Fruit fly (Drosophila melanogaster) whole organism, embryonic: Measurements from ENCODE around the gene CG31549.

Source experiments
- CG10147 ChIP-seq: fragments of 200-800 bp; sonication (Bioruptor generic); optimal IDR thresholded peaks from 2 replicates; lab custom pipeline; 2019; ENCODE audit warnings: missing biosample characterization, mild to moderate bottlenecking, missing genetic modification characterization, moderate library complexity
- CG10209 ChIP-seq: fragments of 200-800 bp; sonication (Bioruptor generic); optimal IDR thresholded peaks from 3 replicates; lab custom pipeline; 2017; ENCODE audit warnings: missing biosample characterization, mild to moderate bottlenecking, missing genetic modification characterization, missing genetic modification reagents
- CG10543 ChIP-seq: fragments of 200-800 bp; sonication (Bioruptor generic); optimal IDR thresholded peaks from 3 replicates; lab custom pipeline; 2017; ENCODE audit warnings: missing biosample characterization, mild to moderate bottlenecking, missing genetic modification characterization, moderate library complexity
- CG11398 ChIP-seq: fragments of 200-800 bp; sonication (Bioruptor generic); optimal IDR thresholded peaks from 2 replicates; lab custom pipeline; 2016; ENCODE audit warnings: missing biosample characterization, missing genetic modification characterization
- CG11723 ChIP-seq: fragments of 200-800 bp; sonication (Bioruptor generic); optimal IDR thresholded peaks from 2 replicates; lab custom pipeline; 2017; ENCODE audit warnings: missing biosample characterization, mild to moderate bottlenecking, missing genetic modification characterization
- CG12236 ChIP-seq: fragments of 200-800 bp; sonication (Bioruptor generic); optimal IDR thresholded peaks from 2 replicates; lab custom pipeline; 2016; ENCODE audit warnings: missing biosample characterization, missing genetic modification characterization
- CG12942 ChIP-seq: fragments of 200-800 bp; sonication (Bioruptor generic); optimal IDR thresholded peaks from 3 replicates; lab custom pipeline; 2016; ENCODE audit warnings: missing biosample characterization, missing genetic modification characterization
- CG14965 ChIP-seq: fragments of 200-800 bp; sonication (Bioruptor generic); optimal IDR thresholded peaks from 2 replicates; lab custom pipeline; 2016; ENCODE audit warnings: missing biosample characterization, missing genetic modification characterization, borderline replicate concordance
- CG16815 ChIP-seq: fragments of 200-800 bp; sonication (Bioruptor generic); optimal IDR thresholded peaks from 3 replicates; lab custom pipeline; 2017; ENCODE audit warnings: missing biosample characterization, mild to moderate bottlenecking, missing genetic modification characterization
- CG17802 ChIP-seq: fragments of 200-800 bp; sonication (Bioruptor generic); optimal IDR thresholded peaks from 2 replicates; lab custom pipeline; 2018; ENCODE audit warnings: missing biosample characterization, mild to moderate bottlenecking, missing genetic modification characterization, moderate library complexity
- CG2678 ChIP-seq: fragments of 200-800 bp; sonication (Bioruptor generic); optimal IDR thresholded peaks from 3 replicates; lab custom pipeline; 2019; ENCODE audit warnings: missing biosample characterization, mild to moderate bottlenecking, missing genetic modification characterization, moderate library complexity
- CG2712 ChIP-seq: fragments of 200-800 bp; optimal IDR thresholded peaks from 3 replicates; lab custom pipeline; 2019; ENCODE audit warnings: missing biosample characterization, mild to moderate bottlenecking, missing genetic modification characterization, moderate library complexity
- CG32532 ChIP-seq: fragments of 200-800 bp; sonication (Bioruptor generic); IDR thresholded peaks from 2 replicates; pipeline ENCODE4 v1.3.6; 2022; ENCODE audit warnings: missing biosample characterization, missing genetic modification characterization
- CG4282 ChIP-seq: fragments of 200-800 bp; sonication (Bioruptor generic); optimal IDR thresholded peaks from 2 replicates; lab custom pipeline; 2016; ENCODE audit warnings: missing biosample characterization, missing genetic modification characterization
- CG4328 ChIP-seq: fragments of 200-800 bp; sonication (Bioruptor generic); optimal IDR thresholded peaks from 3 replicates; lab custom pipeline; 2017; ENCODE audit warnings: missing biosample characterization, missing genetic modification reagents, missing genetic modification characterization
- CG7271 ChIP-seq: fragments of 200-800 bp; sonication (Bioruptor generic); optimal IDR thresholded peaks from 2 replicates; lab custom pipeline; 2018; ENCODE audit warnings: missing biosample characterization, mild to moderate bottlenecking, missing genetic modification characterization, moderate library complexity
- CG7963 ChIP-seq: fragments of 200-800 bp; sonication (Bioruptor generic); IDR thresholded peaks from 3 replicates; pipeline ENCODE4 v1.3.6; 2022; ENCODE audit warnings: missing biosample characterization, missing genetic modification characterization; ENCODE audit not compliant: partially characterized antibody
- CG9215 ChIP-seq: fragments of 200-800 bp; sonication (Bioruptor generic); IDR thresholded peaks from 2 replicates; pipeline ENCODE4 v1.3.6; 2022; ENCODE audit warnings: missing biosample characterization, missing genetic modification characterization
- Chrac-16 ChIP-seq: fragments of 200-800 bp; sonication (Bioruptor generic); optimal IDR thresholded peaks from 3 replicates; lab custom pipeline; 2016; ENCODE audit warnings: missing biosample characterization, missing genetic modification characterization
- D ChIP-seq, 2 experiments: fragments of 200-800 bp in 1 of 2; fragments of >200 bp in 1 of 2; sonication (Bioruptor generic) in 1 of 2; optimal IDR thresholded peaks; 2 replicates in 1 of 2; 3 replicates in 1 of 2; lab custom pipeline; 2017; ENCODE audit warnings: mild to moderate bottlenecking in 1 of 2, missing biosample characterization in 1 of 2, missing genetic modification characterization in 1 of 2, missing genetic modification reagents in 1 of 2
- Dref ChIP-seq: fragments of 200-800 bp; sonication (Bioruptor generic); IDR thresholded peaks from 2 replicates; pipeline ENCODE4 v1.3.6; 2022; ENCODE audit warnings: missing biosample characterization, missing genetic modification characterization
- Fer3 ChIP-seq: fragments of 200-800 bp; sonication (Bioruptor generic); optimal IDR thresholded peaks from 2 replicates; lab custom pipeline; 2018; ENCODE audit warnings: missing biosample characterization, mild to moderate bottlenecking, missing genetic modification characterization, moderate library complexity
- HLH4C ChIP-seq: fragments of 200-800 bp; sonication (Bioruptor generic); IDR thresholded peaks from 3 replicates; pipeline ENCODE4 v1.3.6; 2022; ENCODE audit warnings: missing biosample characterization, missing genetic modification characterization; ENCODE audit not compliant: partially characterized antibody
- Hr51 ChIP-seq, 2 experiments: fragments of 200-800 bp; sonication (Bioruptor generic); optimal IDR thresholded peaks; 2 replicates in 1 of 2; 3 replicates in 1 of 2; lab custom pipeline; 2016 to 2018; ENCODE audit warnings: missing biosample characterization in 2 of 2, missing genetic modification characterization in 2 of 2, mild to moderate bottlenecking in 1 of 2, moderate library complexity in 1 of 2
- MBD-R2 ChIP-seq: fragments of 200-800 bp; sonication (Bioruptor generic); IDR thresholded peaks from 2 replicates; pipeline ENCODE4 v1.3.6; 2022; ENCODE audit warnings: missing biosample characterization, missing genetic modification characterization
- MESR4 ChIP-seq: fragments of 200-800 bp; sonication (Bioruptor generic); optimal IDR thresholded peaks from 2 replicates; lab custom pipeline; 2018; ENCODE audit warnings: missing biosample characterization, mild to moderate bottlenecking, missing genetic modification characterization, moderate library complexity
- Myb ChIP-seq: fragments of 200-800 bp; sonication (Bioruptor generic); optimal IDR thresholded peaks from 2 replicates; lab custom pipeline; 2016; ENCODE audit warnings: missing biosample characterization, missing genetic modification characterization
- Neu2 ChIP-seq: fragments of 200-800 bp; sonication (Bioruptor generic); optimal IDR thresholded peaks from 3 replicates; lab custom pipeline; 2016; ENCODE audit warnings: missing biosample characterization, missing genetic modification characterization, borderline replicate concordance
- NfI ChIP-seq: fragments of 200-800 bp; sonication (Bioruptor generic); optimal IDR thresholded peaks from 3 replicates; lab custom pipeline; 2018; ENCODE audit warnings: missing biosample characterization, mild to moderate bottlenecking, missing genetic modification characterization, moderate library complexity
- Ravus ChIP-seq: fragments of 200-800 bp; sonication (Bioruptor generic); IDR thresholded peaks from 2 replicates; pipeline ENCODE4 v1.3.6; 2022; ENCODE audit warnings: missing biosample characterization, missing genetic modification characterization
- Spps ChIP-seq: fragments of 200-800 bp; sonication (Bioruptor generic); optimal IDR thresholded peaks from 2 replicates; lab custom pipeline; 2018; ENCODE audit warnings: missing biosample characterization, mild to moderate bottlenecking, missing genetic modification characterization
- Sry-β ChIP-seq: fragments of 200-800 bp; sonication (Bioruptor generic); optimal IDR thresholded peaks from 2 replicates; lab custom pipeline; 2018; ENCODE audit warnings: missing biosample characterization, mild to moderate bottlenecking, missing genetic modification characterization, moderate library complexity
- Sry-δ ChIP-seq: fragments of 200-800 bp; sonication (Bioruptor generic); optimal IDR thresholded peaks from 2 replicates; lab custom pipeline; 2016; ENCODE audit warnings: missing biosample characterization, missing genetic modification characterization
- az2 ChIP-seq: fragments of 200-800 bp; sonication (Bioruptor generic); optimal IDR thresholded peaks from 3 replicates; lab custom pipeline; 2016; ENCODE audit warnings: missing biosample characterization, missing genetic modification characterization
- bowl ChIP-seq: fragments of 200-800 bp; sonication (Bioruptor generic); IDR thresholded peaks from 2 replicates; pipeline ENCODE4 v1.3.6; 2022; ENCODE audit warnings: missing biosample characterization, missing genetic modification characterization
- danr ChIP-seq: fragments of 200-800 bp; sonication (Bioruptor generic); IDR thresholded peaks from 2 replicates; pipeline ENCODE4 v1.3.6; 2022; ENCODE audit warnings: missing biosample characterization, missing genetic modification characterization
- dmrt99B ChIP-seq: fragments of 200-800 bp; sonication (Bioruptor generic); optimal IDR thresholded peaks from 2 replicates; lab custom pipeline; 2018; ENCODE audit warnings: missing biosample characterization, mild to moderate bottlenecking, missing genetic modification characterization, moderate library complexity
- ems ChIP-seq: fragments of 200-800 bp; sonication (Bioruptor generic); optimal IDR thresholded peaks from 3 replicates; lab custom pipeline; 2016; ENCODE audit warnings: missing biosample characterization, missing genetic modification characterization
- en ChIP-seq: fragments of 200-800 bp; sonication (Bioruptor generic); optimal IDR thresholded peaks from 2 replicates; lab custom pipeline; 2016; ENCODE audit warnings: missing biosample characterization, missing genetic modification characterization
- ken ChIP-seq: fragments of 200-800 bp; sonication (Bioruptor generic); IDR thresholded peaks from 3 replicates; pipeline ENCODE4 v1.3.6; 2022; ENCODE audit warnings: missing biosample characterization, missing genetic modification characterization
- lilli ChIP-seq: fragments of 200-800 bp; sonication (Bioruptor generic); optimal IDR thresholded peaks from 3 replicates; lab custom pipeline; 2016; ENCODE audit warnings: missing biosample characterization, missing genetic modification characterization
- lola ChIP-seq, 3 experiments: fragments of >200 bp in 2 of 3; fragments of 200-800 bp in 1 of 3; sonication (Bioruptor generic) in 1 of 3; optimal IDR thresholded peaks; 2 replicates each; lab custom pipeline; 2017 to 2019; ENCODE audit warnings: missing biosample characterization in 3 of 3, missing genetic modification characterization in 3 of 3, mild to moderate bottlenecking in 1 of 3, moderate library complexity in 1 of 3
- prd ChIP-seq, 3 experiments: fragments of >200 bp in 2 of 3; fragments of 200-800 bp in 1 of 3; sonication (Bioruptor generic) in 1 of 3; optimal IDR thresholded peaks in 2 of 3; IDR thresholded peaks in 1 of 3; 2 replicates in 2 of 3; 3 replicates in 1 of 3; pipeline versions ENCODE4 v1.3.6 to Lab custom; 2017 to 2022; ENCODE audit warnings: missing biosample characterization in 1 of 3, missing genetic modification characterization in 1 of 3
- sc ChIP-seq, 3 experiments: fragments of >200 bp in 2 of 3; fragments of 200-800 bp in 1 of 3; sonication (Bioruptor generic) in 1 of 3; optimal IDR thresholded peaks; 2 replicates in 2 of 3; 3 replicates in 1 of 3; lab custom pipeline; 2017; ENCODE audit warnings: mild to moderate bottlenecking in 1 of 3, missing biosample characterization in 1 of 3, missing genetic modification characterization in 1 of 3, missing genetic modification reagents in 1 of 3
- tin ChIP-seq: fragments of 200-800 bp; sonication (Bioruptor generic); optimal IDR thresholded peaks from 3 replicates; lab custom pipeline; 2016; ENCODE audit warnings: missing biosample characterization, missing genetic modification characterization
- vfl ChIP-seq: fragments of 200-800 bp; sonication (Bioruptor generic); optimal IDR thresholded peaks from 2 replicates; lab custom pipeline; 2016; ENCODE audit warnings: missing biosample characterization, missing genetic modification characterization
- vvl ChIP-seq: fragments of 200-800 bp; sonication (Bioruptor generic); IDR thresholded peaks from 2 replicates; pipeline ENCODE4 v1.3.6; 2022; ENCODE audit warnings: missing biosample characterization, missing genetic modification characterization

CG31549 gene

dm6 chr3R:5654692-5655181 lies 22.7 kb downstream of the CG31549 start, which contains the start of the genes elm and MED27 (continued):
- TF ChIP-seq Neu2 (peak; percentile 47), az2 (GFP tag; lab: Kevin White, UChicago) (peak; percentile 96), Dref (GFP tag; lab: Robert Waterston, UW) (peak; percentile 53), Hr51 (GFP tag; optimal IDR thresholded peaks at IDR 0.05; lab: Kevin White, UChicago) (peak; percentile 88 to 92), CG4328 (peak; percentile 81), D (optimal IDR thresholded peaks at IDR 0.05; lab: Kevin White, UChicago) (no peak), D (GFP tag; optimal IDR thresholded peaks at IDR 0.05; lab: Kevin White, UChicago) (peak; percentile 77), CG11398 (peak; percentile 67), MBD-R2 (peak; percentile 95), dmrt99B (tag; lab: Kevin White, UChicago) (no peak), CG16815 (peak; percentile 94), vvl (peak; percentile 94), ems (GFP tag; lab: Kevin White, UChicago) (peak; percentile 94), danr (GFP tag; lab: Robert Waterston, UW) (peak; percentile 92), CG10147 (GFP tag; lab: Kevin White, UChicago) (peak; percentile 93), lilli (GFP tag; lab: Kevin White, UChicago) (peak; percentile 98), Myb (GFP tag; lab: Kevin White, UChicago) (peak; percentile 83), CG9215 (GFP tag; lab: Robert Waterston, UW) (peak; percentile 96), CG17802 (peak; percentile 73), lola (GFP tag; optimal IDR thresholded peaks at IDR 0.05; lab: Kevin White, UChicago) (peak in 1 of 3 experiments; percentile 93), CG11723 (GFP tag; lab: Kevin White, UChicago) (peak; percentile 81), tin (GFP tag; lab: Kevin White, UChicago) (peak; percentile 96), CG12942 (GFP tag; lab: Kevin White, UChicago) (peak; percentile 92), MESR4 (peak; percentile 96), CG7963 (peak; percentile 58; the same call in 1 of the 3 replicates), Spps (tag; lab: Kevin White, UChicago) (peak; percentile 81), en (GFP tag; lab: Kevin White, UChicago) (peak; percentile 74), Chrac-16 (GFP tag; lab: Kevin White, UChicago) (peak; percentile 97), Sry-β (GFP tag; lab: Kevin White, UChicago) (peak; percentile 52), CG7271 (tag; lab: Kevin White, UChicago) (peak; percentile 83), CG2678 (tag; lab: Kevin White, UChicago) (peak; percentile 93), NfI (GFP tag; lab: Kevin White, UChicago) (peak; percentile 90), HLH4C (peak; percentile 88), sc (optimal IDR thresholded peaks at IDR 0.05; lab: Kevin White, UChicago) (no peak), sc (GFP tag; optimal IDR thresholded peaks at IDR 0.05; lab: Kevin White, UChicago) (peak; percentile 71), CG12236 (GFP tag; lab: Kevin White, UChicago) (peak; percentile 60), CG32532 (GFP tag; lab: Robert Waterston, UW) (peak; percentile 94), vfl (peak; percentile 94), bowl (GFP tag; lab: Robert Waterston, UW) (0 out of 2 replicates have a peak, but pooled peaks have one; percentile 42), CG14965 (GFP tag; lab: Kevin White, UChicago) (peak; percentile 25), CG10543 (GFP tag; lab: Kevin White, UChicago) (peak; percentile 94), ken (GFP tag; lab: Robert Waterston, UW) (peak; percentile 94), Ravus (GFP tag; lab: Robert Waterston, UW) (peak; percentile 71), CG2712 (tag; lab: Kevin White, UChicago) (peak; percentile 95), CG4282 (GFP tag; lab: Kevin White, UChicago) (peak; percentile 86), prd (optimal IDR thresholded peaks at IDR 0.05; lab: Kevin White, UChicago) (no peak), prd (GFP tag; IDR thresholded peaks at IDR 0.05; lab: Robert Waterston, UW) (peak; percentile 98), CG10209 (peak; percentile 90), Sry-δ (GFP tag; lab: Kevin White, UChicago) (peak; percentile 99), Fer3 (tag; lab: Kevin White, UChicago) (peak; percentile 89)
